Fruit fly (Drosophila melanogaster) whole organism: Measurements from ENCODE around the gene CG7497.

Experiments
- CG8478 ChIP-seq: fragments of >200 bp; optimal IDR thresholded peaks from 2 replicates; lab custom pipeline; 2018; ENCODE audit warnings: inconsistent platforms
- Dll ChIP-seq: fragments of >200 bp; optimal IDR thresholded peaks from 2 replicates; lab custom pipeline; 2017
- pan ChIP-seq: fragments of >200 bp; optimal IDR thresholded peaks from 2 replicates; lab custom pipeline; 2017
- psq ChIP-seq: fragments of >200 bp; optimal IDR thresholded peaks from 2 replicates; lab custom pipeline; 2017
- usp ChIP-seq: fragments of >200 bp; optimal IDR thresholded peaks from 2 replicates; lab custom pipeline; 2017; ENCODE audit warnings: missing biosample characterization, missing genetic modification characterization, mixed read lengths

DNA sequence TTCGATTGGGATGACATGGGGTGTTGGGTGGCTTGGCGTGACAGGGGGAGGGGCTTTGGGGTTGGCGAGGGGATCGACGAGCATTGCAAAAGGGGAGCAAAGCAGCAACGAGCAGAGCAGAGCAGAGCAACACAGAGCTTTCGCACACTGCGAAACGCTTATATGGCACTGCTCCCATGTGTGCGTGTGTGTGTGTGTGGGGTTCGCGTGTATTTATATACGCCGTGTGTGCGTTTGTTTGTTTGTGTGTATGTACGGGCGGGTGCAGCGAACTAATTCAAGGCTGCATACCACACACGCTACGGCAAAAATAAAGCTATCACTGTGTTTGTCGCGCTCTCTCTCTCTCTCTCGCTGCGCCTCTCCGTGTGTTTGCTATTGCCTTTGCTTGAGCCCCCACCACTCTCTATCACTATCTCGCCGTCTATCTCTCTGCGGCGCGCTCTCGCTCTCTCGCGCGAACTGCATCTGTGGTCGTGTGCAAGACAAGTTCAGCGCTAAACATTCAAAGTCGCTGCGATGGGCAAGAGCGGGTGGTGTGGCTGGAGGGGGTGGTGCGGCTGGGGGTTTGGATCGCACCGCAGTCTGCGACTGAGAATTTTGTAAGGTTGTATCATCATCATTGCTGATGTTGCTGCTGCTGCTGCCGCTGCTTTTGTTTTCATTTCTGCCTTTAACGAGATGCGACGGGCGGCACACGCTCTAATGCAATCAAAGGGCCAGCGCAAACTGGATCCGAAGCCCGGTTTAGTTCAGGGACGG lies 42.6 kb upstream of the CG7497 start:
- TF ChIP-seq pan (lab: Kevin White, UChicago) (no peak), usp (no peak), Dll (lab: Kevin White, UChicago) (peak; percentile 99), CG8478 (lab: Kevin White, UChicago) (no peak), psq (lab: Kevin White, UChicago) (no peak)
